Worm (Caenorhabditis elegans) whole organism, late embryonic: ENCODE results near the gene T21C9.9.

Experiments
- K02D7.2 ChIP-seq: sonication (generic microtip); optimal IDR thresholded peaks from 2 replicates; lab custom pipeline; 2017; ENCODE audit warnings: mild to moderate bottlenecking, missing genetic modification characterization, missing compliant biosample characterization
- K09A11.1 ChIP-seq: sonication (generic microtip); optimal IDR thresholded peaks from 2 replicates; lab custom pipeline; 2017; ENCODE audit warnings: antibody characterized with exemption, mild to moderate bottlenecking, missing genetic modification characterization, missing compliant biosample characterization; ENCODE audit not compliant: insufficient read depth
- ahr-1 ChIP-seq: sonication (generic microtip); optimal IDR thresholded peaks from 2 replicates; lab custom pipeline; 2016; ENCODE audit warnings: missing genetic modification characterization, missing compliant biosample characterization
- ama-1 ChIP-seq: fragments of 150-350 bp; optimal IDR thresholded peaks from 2 replicates; lab custom pipeline; 2014
- ceh-14 ChIP-seq: sonication (generic microtip); optimal IDR thresholded peaks from 2 replicates; lab custom pipeline; 2016; ENCODE audit warnings: missing genotype, missing genetic modification characterization, missing compliant biosample characterization
- ceh-19 ChIP-seq: fragments of 200-800 bp; sonication (Bioruptor generic); optimal IDR thresholded peaks from 2 replicates; lab custom pipeline; 2018; ENCODE audit warnings: mild to moderate bottlenecking, missing genetic modification characterization, missing compliant biosample characterization
- ceh-2 ChIP-seq: sonication (generic microtip); optimal IDR thresholded peaks from 2 replicates; lab custom pipeline; 2016; ENCODE audit warnings: missing genotype, missing genetic modification characterization, missing compliant biosample characterization
- ceh-30 ChIP-seq: fragments of 150-350 bp; optimal IDR thresholded peaks from 2 replicates; lab custom pipeline; 2014; ENCODE audit warnings: missing biosample characterization, missing genetic modification characterization
- ceh-31 ChIP-seq: sonication (generic microtip); optimal IDR thresholded peaks from 2 replicates; lab custom pipeline; 2016; ENCODE audit warnings: missing genetic modification characterization, missing compliant biosample characterization
- ceh-34 ChIP-seq: sonication (generic microtip); optimal IDR thresholded peaks from 2 replicates; lab custom pipeline; 2016; ENCODE audit warnings: mild to moderate bottlenecking, missing genetic modification characterization, missing compliant biosample characterization
- ceh-48 ChIP-seq: sonication (generic microtip); optimal IDR thresholded peaks from 2 replicates; lab custom pipeline; 2016; ENCODE audit warnings: missing genetic modification characterization, inconsistent platforms, missing compliant biosample characterization
- ceh-6 ChIP-seq: fragments of 200-800 bp; sonication (Bioruptor generic); optimal IDR thresholded peaks from 2 replicates; lab custom pipeline; 2018; ENCODE audit warnings: mild to moderate bottlenecking, missing genetic modification characterization, missing compliant biosample characterization
- ceh-9 ChIP-seq: sonication (generic microtip); optimal IDR thresholded peaks from 2 replicates; lab custom pipeline; 2016; ENCODE audit warnings: mild to moderate bottlenecking, missing genetic modification characterization, inconsistent platforms, missing compliant biosample characterization
- dve-1 ChIP-seq: sonication (generic microtip); optimal IDR thresholded peaks from 2 replicates; lab custom pipeline; 2017; ENCODE audit warnings: antibody characterized with exemption, mild to moderate bottlenecking, missing genetic modification characterization, missing compliant biosample characterization
- elt-2 ChIP-seq: sonication (generic microtip); optimal IDR thresholded peaks from 2 replicates; lab custom pipeline; 2016; ENCODE audit warnings: missing genetic modification reagents, missing genetic modification characterization, missing compliant biosample characterization
- ets-4 ChIP-seq: sonication (generic microtip); optimal IDR thresholded peaks from 2 replicates; lab custom pipeline; 2016; ENCODE audit warnings: missing genetic modification characterization, missing compliant biosample characterization
- fax-1 ChIP-seq: sonication (generic microtip); optimal IDR thresholded peaks from 2 replicates; lab custom pipeline; 2016; ENCODE audit warnings: missing genotype, missing genetic modification characterization, missing compliant biosample characterization
- fkh-10 ChIP-seq: fragments of 150-350 bp; optimal IDR thresholded peaks from 2 replicates; lab custom pipeline; 2014; ENCODE audit warnings: missing biosample characterization, missing genetic modification reagents, missing genetic modification characterization
- fkh-6 ChIP-seq: sonication (generic microtip); optimal IDR thresholded peaks from 2 replicates; lab custom pipeline; 2016; ENCODE audit warnings: missing genetic modification characterization, missing compliant biosample characterization
- gmeb-2 ChIP-seq: sonication (generic microtip); optimal IDR thresholded peaks from 2 replicates; lab custom pipeline; 2016; ENCODE audit warnings: missing genetic modification characterization, inconsistent platforms, missing compliant biosample characterization
- hlh-13 ChIP-seq: fragments of 200-800 bp; sonication (Bioruptor generic); optimal IDR thresholded peaks from 2 replicates; lab custom pipeline; 2018; ENCODE audit warnings: mild to moderate bottlenecking, missing genetic modification characterization, missing compliant biosample characterization
- hlh-6 ChIP-seq: sonication (generic microtip); optimal IDR thresholded peaks from 2 replicates; lab custom pipeline; 2016; ENCODE audit warnings: missing genotype, missing genetic modification characterization, missing compliant biosample characterization
- hlh-8 ChIP-seq: sonication (generic microtip); optimal IDR thresholded peaks from 2 replicates; lab custom pipeline; 2016; ENCODE audit warnings: missing genotype, missing genetic modification characterization, missing compliant biosample characterization
- madf-2 ChIP-seq: sonication (generic microtip); optimal IDR thresholded peaks from 2 replicates; lab custom pipeline; 2017; ENCODE audit warnings: missing genetic modification characterization, missing compliant biosample characterization
- mec-3 ChIP-seq: sonication (generic microtip); optimal IDR thresholded peaks from 2 replicates; lab custom pipeline; 2016; ENCODE audit warnings: borderline replicate concordance, missing genetic modification characterization, missing compliant biosample characterization
- nfya-1 ChIP-seq: sonication (generic microtip); optimal IDR thresholded peaks from 2 replicates; lab custom pipeline; 2017; ENCODE audit warnings: missing genetic modification characterization, mild to moderate bottlenecking, missing compliant biosample characterization, antibody characterized with exemption, moderate library complexity
- nhr-232 ChIP-seq: sonication (generic microtip); optimal IDR thresholded peaks from 2 replicates; lab custom pipeline; 2016; ENCODE audit warnings: missing genetic modification characterization, missing compliant biosample characterization
- npax-4 ChIP-seq: sonication (generic microtip); optimal IDR thresholded peaks from 2 replicates; lab custom pipeline; 2016; ENCODE audit warnings: missing genetic modification characterization, missing compliant biosample characterization
- odd-2 ChIP-seq: sonication (generic microtip); optimal IDR thresholded peaks from 2 replicates; lab custom pipeline; 2017; ENCODE audit warnings: antibody characterized with exemption, mild to moderate bottlenecking, missing genetic modification characterization, missing compliant biosample characterization
- pag-3 ChIP-seq: sonication (generic microtip); optimal IDR thresholded peaks from 2 replicates; lab custom pipeline; 2016; ENCODE audit warnings: missing compliant biosample characterization, missing genetic modification characterization, borderline replicate concordance
- pat-9 ChIP-seq: fragments of 200-800 bp; sonication (Bioruptor generic); optimal IDR thresholded peaks from 2 replicates; lab custom pipeline; 2018; ENCODE audit warnings: mild to moderate bottlenecking, missing genetic modification characterization, moderate library complexity, missing compliant biosample characterization
- pqm-1 ChIP-seq: sonication (generic microtip); optimal IDR thresholded peaks from 2 replicates; lab custom pipeline; 2016; ENCODE audit warnings: missing genetic modification characterization, missing compliant biosample characterization
- rnt-1 ChIP-seq: sonication (generic microtip); optimal IDR thresholded peaks from 2 replicates; lab custom pipeline; 2016; ENCODE audit warnings: missing genetic modification characterization, missing compliant biosample characterization
- sdc-2 ChIP-seq: sonication (generic microtip); optimal IDR thresholded peaks from 2 replicates; lab custom pipeline; 2016; ENCODE audit warnings: missing genotype, missing genetic modification characterization, missing compliant biosample characterization
- syd-9 ChIP-seq: sonication (generic microtip); optimal IDR thresholded peaks from 2 replicates; lab custom pipeline; 2016; ENCODE audit warnings: mild to moderate bottlenecking, missing genetic modification characterization, moderate library complexity, missing compliant biosample characterization
- tbx-7 ChIP-seq: sonication (generic microtip); optimal IDR thresholded peaks from 2 replicates; lab custom pipeline; 2016; ENCODE audit warnings: missing genotype, missing genetic modification characterization, missing compliant biosample characterization
- unc-3 ChIP-seq, 2 experiments: fragments of 200-800 bp in 1 of 2; sonication (Bioruptor generic) in 1 of 2; sonication (generic microtip) in 1 of 2; conservative IDR thresholded peaks in 1 of 2; optimal IDR thresholded peaks in 1 of 2; 2 replicates each; pipeline versions ENCODE4 v1.3.6 to Lab custom; 2016 to 2022; ENCODE audit warnings: missing compliant biosample characterization in 2 of 2, missing genetic modification characterization in 2 of 2, missing genetic modification reagents in 1 of 2
- unc-42 ChIP-seq: sonication (generic microtip); optimal IDR thresholded peaks from 2 replicates; lab custom pipeline; 2016; ENCODE audit warnings: missing genotype, missing genetic modification characterization, missing compliant biosample characterization
- unc-55 ChIP-seq: sonication (generic microtip); optimal IDR thresholded peaks from 2 replicates; lab custom pipeline; 2017; ENCODE audit warnings: missing biosample characterization, missing genetic modification reagents, missing genetic modification characterization
- zip-5 ChIP-seq: sonication (generic microtip); optimal IDR thresholded peaks from 2 replicates; lab custom pipeline; 2016; ENCODE audit warnings: missing genetic modification characterization, missing compliant biosample characterization
- ztf-16 ChIP-seq: sonication (generic microtip); optimal IDR thresholded peaks from 2 replicates; lab custom pipeline; 2017; ENCODE audit warnings: missing genetic modification characterization, missing compliant biosample characterization

The T21C9.9 gene

ce11 chrV:10597234-10597633 lies 4.9 kb upstream of the T21C9.9 start, which contains the start of gene T21C9.13:
Gene T21C9.13, plus strand, starts transcription at chrV:10597266.
- TF ChIP-seq ceh-48 (tag; lab: Kevin White, UChicago) (no peak), ahr-1 (tag; lab: Kevin White, UChicago) (no peak), elt-2 (tag; lab: Kevin White, UChicago) (no peak), tbx-7 (tag; lab: Kevin White, UChicago) (no peak), ztf-16 (no peak), nhr-232 (tag; lab: Kevin White, UChicago) (no peak), ceh-30 (tag; lab: Kevin White, UChicago) (no peak), K02D7.2 (no peak), fax-1 (no peak), ceh-34 (tag; lab: Kevin White, UChicago) (no peak), sdc-2 (no peak), fkh-6 (tag; lab: Kevin White, UChicago) (no peak), unc-42 (tag; lab: Kevin White, UChicago) (no peak), fkh-10 (no peak), hlh-6 (tag; lab: Kevin White, UChicago) (no peak), ceh-14 (tag; lab: Kevin White, UChicago) (no peak), rnt-1 (tag; lab: Kevin White, UChicago) (no peak), K09A11.1 (tag; lab: Kevin White, UChicago) (no peak)

ce11 chrV:10594810-10595209 lies 2.4 kb upstream of the T21C9.9 start, which contains the start of gene T21C9.11:
Gene T21C9.11, minus strand, starts transcription at chrV:10594910.
- TF ChIP-seq madf-2 (tag; lab: Kevin White, UChicago) (no peak), ceh-2 (tag; lab: Kevin White, UChicago) (no peak), pqm-1 (no peak), ama-1 (lab: Kevin White, UChicago) (no peak), fkh-10 (no peak), ahr-1 (tag; lab: Kevin White, UChicago) (no peak), tbx-7 (tag; lab: Kevin White, UChicago) (no peak), odd-2 (no peak), nfya-1 (tag; lab: Kevin White, UChicago) (no peak), mec-3 (tag; lab: Kevin White, UChicago) (no peak), hlh-13 (GFP tag; lab: Kevin White, UChicago) (no peak)

- TF ChIP-seq hlh-8 (tag; lab: Kevin White, UChicago) (no peak), ceh-9 (tag; lab: Kevin White, UChicago) (no peak), ceh-19 (no peak), ets-4 (tag; lab: Kevin White, UChicago) (no peak), K02D7.2 (no peak), pat-9 (no peak), zip-5 (tag; lab: Kevin White, UChicago) (no peak), unc-3 (GFP tag; conservative IDR thresholded peaks at IDR 0.05; lab: Robert Waterston, UW) (no peak), unc-3 (tag; optimal IDR thresholded peaks at IDR 0.05; lab: Kevin White, UChicago) (no peak), ceh-6 (GFP tag; lab: Kevin White, UChicago) (no peak), tbx-7 (tag; lab: Kevin White, UChicago) (no peak), pag-3 (tag; lab: Kevin White, UChicago) (no peak), dve-1 (tag; lab: Kevin White, UChicago) (no peak), ceh-30 (tag; lab: Kevin White, UChicago) (no peak), gmeb-2 (tag; lab: Kevin White, UChicago) (no peak), hlh-13 (GFP tag; lab: Kevin White, UChicago) (no peak), npax-4 (no peak), syd-9 (tag; lab: Kevin White, UChicago) (no peak), ztf-16 (no peak), ceh-31 (tag; lab: Kevin White, UChicago) (no peak), unc-55 (GFP tag; lab: Kevin White, UChicago) (no peak)
Observed at ce11 chrV:10589774-10590528, 2.4 kb downstream of the T21C9.9 start, which contains the start of gene ttr-23. Gene ttr-23, minus strand, starts transcription at chrV:10589860.
